Fruit fly (Drosophila melanogaster): ENCODE measurements around the gene FER.
A peak's percentile ranks its signal among the peaks of the same experiment; 100 is the strongest.

Gene FER

dm6 chr3R:9353276-9353652 is 41.1 kb downstream of the FER start (continued):
- no peak for TF ChIP-seq gcm2 (GFP tag; optimal IDR thresholded peaks at IDR 0.05)
- no peak for TF ChIP-seq Nf-YA (GFP tag; IDR thresholded peaks at IDR 0.05)
- peak in 1 of 2 experiments; percentile 12 for TF ChIP-seq Trl (optimal IDR thresholded peaks at IDR 0.05)
- no peak for TF ChIP-seq Trl (GFP tag; optimal IDR thresholded peaks at IDR 0.05)
- no peak for TF ChIP-seq ase (GFP tag; IDR thresholded peaks at IDR 0.05)
- TF ChIP-seq CG14710 (tag; optimal IDR thresholded peaks at IDR 0.05): peak; percentile 92
- no peak for TF ChIP-seq jigr1 (GFP tag; IDR thresholded peaks at IDR 0.05)
- TF ChIP-seq CG6175 (GFP tag; IDR thresholded peaks at IDR 0.05): no peak
- peak; percentile 64 for TF ChIP-seq CG5180 (GFP tag; optimal IDR thresholded peaks at IDR 0.05)
- peak; percentile 78 for TF ChIP-seq CG12942 (GFP tag; optimal IDR thresholded peaks at IDR 0.05)
- no peak for TF ChIP-seq CG10366 (GFP tag; IDR thresholded peaks at IDR 0.05)
- peak; percentile 56 for TF ChIP-seq abd-A (tag; optimal IDR thresholded peaks at IDR 0.05)
- peak; percentile 46 for TF ChIP-seq corto (GFP tag; optimal IDR thresholded peaks at IDR 0.05)
- peak; percentile 84 for TF ChIP-seq ind (GFP tag; optimal IDR thresholded peaks at IDR 0.05)
- no peak for TF ChIP-seq sisA (GFP tag; IDR thresholded peaks at IDR 0.05)
- TF ChIP-seq CG10147 (GFP tag; optimal IDR thresholded peaks at IDR 0.05): peak; percentile 82
- no peak for TF ChIP-seq CG14860 (GFP tag; IDR thresholded peaks at IDR 0.05; ENCODE audit: partially characterized antibody)
- TF ChIP-seq Xbp1 (GFP tag; optimal IDR thresholded peaks at IDR 0.05): peak; percentile 84
- no peak for TF ChIP-seq danr (GFP tag; IDR thresholded peaks at IDR 0.05)
- no peak for TF ChIP-seq ttk (GFP tag; IDR thresholded peaks at IDR 0.05)
- peak; percentile 79 for TF ChIP-seq tin (GFP tag; optimal IDR thresholded peaks at IDR 0.05)
- no peak for TF ChIP-seq sc (optimal IDR thresholded peaks at IDR 0.05)
- TF ChIP-seq sc (GFP tag; optimal IDR thresholded peaks at IDR 0.05): peak; percentile 81
- no peak for TF ChIP-seq Poxn (GFP tag; IDR thresholded peaks at IDR 0.05)
- TF ChIP-seq bowl (GFP tag; IDR thresholded peaks at IDR 0.05): no peak
- TF ChIP-seq CG31388 (GFP tag; optimal IDR thresholded peaks at IDR 0.05): peak; percentile 44
- no peak for TF ChIP-seq Scr (GFP tag; IDR thresholded peaks at IDR 0.05; ENCODE audit: partially characterized antibody)
- peak; percentile 93 for TF ChIP-seq Asciz (GFP tag; optimal IDR thresholded peaks at IDR 0.05)
- peak; percentile 42 for TF ChIP-seq grn (GFP tag; optimal IDR thresholded peaks at IDR 0.05)
- TF ChIP-seq CHES-1-like (GFP tag; optimal IDR thresholded peaks at IDR 0.05): peak; percentile 1
- TF ChIP-seq rib (GFP tag; IDR thresholded peaks at IDR 0.05): no peak
- no peak for TF ChIP-seq Dbx (GFP tag; IDR thresholded peaks at IDR 0.05)
- TF ChIP-seq Lpt (GFP tag; optimal IDR thresholded peaks at IDR 0.05): no peak
- no peak for TF ChIP-seq bigmax (GFP tag; optimal IDR thresholded peaks at IDR 0.05)
- no peak for TF ChIP-seq dimm (GFP tag; IDR thresholded peaks at IDR 0.05)
- no peak for TF ChIP-seq HmgD (GFP tag; optimal IDR thresholded peaks at IDR 0.05)
- TF ChIP-seq ato (GFP tag; IDR thresholded peaks at IDR 0.05; ENCODE audit: partially characterized antibody): no peak
- TF ChIP-seq Ptx1 (GFP tag; IDR thresholded peaks at IDR 0.05): no peak
- peak; percentile 94 for TF ChIP-seq dmrt99B (tag; optimal IDR thresholded peaks at IDR 0.05)
- peak; percentile 84 for TF ChIP-seq CG3407 (GFP tag; optimal IDR thresholded peaks at IDR 0.05)
- TF ChIP-seq CG16779 (GFP tag; IDR thresholded peaks at IDR 0.05): no peak
- TF ChIP-seq CG14014 (GFP tag; IDR thresholded peaks at IDR 0.05): no peak
- peak; percentile 69 for TF ChIP-seq CG15514 (GFP tag; optimal IDR thresholded peaks at IDR 0.05)
- TF ChIP-seq fu2 (GFP tag; optimal IDR thresholded peaks at IDR 0.05): peak; percentile 2
- TF ChIP-seq zfh1 (GFP tag; IDR thresholded peaks at IDR 0.05): no peak
- TF ChIP-seq CG16815 (GFP tag; optimal IDR thresholded peaks at IDR 0.05): peak; percentile 60
- no peak for TF ChIP-seq Dad (GFP tag; optimal IDR thresholded peaks at IDR 0.05)
- TF ChIP-seq CG12391 (tag; optimal IDR thresholded peaks at IDR 0.05): peak; percentile 95
- no peak for TF ChIP-seq D (optimal IDR thresholded peaks at IDR 0.05)
- peak; percentile 86 for TF ChIP-seq D (GFP tag; optimal IDR thresholded peaks at IDR 0.05)
- TF ChIP-seq Hr51 (GFP tag; optimal IDR thresholded peaks at IDR 0.05): peak; percentile 42 to 95
- no peak for TF ChIP-seq so (GFP tag; IDR thresholded peaks at IDR 0.05)
- TF ChIP-seq CG30431 (GFP tag; optimal IDR thresholded peaks at IDR 0.05): no peak

Measured in whole organism, embryonic.